Worm (Caenorhabditis elegans) whole organism, L4/young adult: Measurements from ENCODE around the gene acl-1.
A peak's percentile ranks its signal among the peaks of the same experiment; 100 is the strongest.

ENCODE experiments used
- W03F9.2 ChIP-seq: fragments of 150-350 bp; optimal IDR thresholded peaks from 2 replicates; lab custom pipeline; 2014; ENCODE audit warnings: missing biosample characterization, missing genetic modification characterization
- dao-5 ChIP-seq: sonication (generic microtip); optimal IDR thresholded peaks from 2 replicates; lab custom pipeline; 2016; ENCODE audit warnings: missing genotype, missing genetic modification characterization, moderate library complexity, missing compliant biosample characterization
- him-1 ChIP-seq: sonication (generic microtip); optimal IDR thresholded peaks from 2 replicates; lab custom pipeline; 2016; ENCODE audit warnings: missing genotype, missing genetic modification reagents, missing genetic modification characterization, missing compliant biosample characterization

Gene acl-1

DNA sequence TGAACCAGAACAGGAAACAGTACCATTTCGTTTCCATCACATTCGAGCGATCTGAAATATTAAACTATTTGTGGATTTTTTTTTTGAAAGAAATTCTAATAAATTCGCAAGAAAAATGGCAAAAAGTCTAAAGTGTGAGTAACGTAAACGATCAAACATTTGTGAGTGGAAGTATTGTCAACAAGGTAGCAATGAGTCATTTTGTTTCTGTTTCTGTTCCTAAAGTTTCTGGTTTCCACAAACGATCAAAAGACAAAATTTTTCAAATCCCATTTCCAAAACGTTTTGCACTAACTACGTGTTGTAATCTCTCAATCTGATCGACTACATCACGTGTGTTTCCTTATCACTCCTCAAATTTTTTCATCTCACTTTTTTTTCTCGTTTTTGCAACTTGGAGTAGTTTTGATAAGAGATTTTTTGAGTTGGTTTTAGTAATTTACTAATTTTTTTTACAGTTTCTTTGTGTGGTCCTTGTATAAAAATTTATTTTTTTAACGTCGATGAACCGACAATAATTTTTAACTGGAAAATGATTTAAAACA is 2.1 kb upstream of the acl-1 start, which contains the start of gene F59F4.3:
Gene F59F4.3 (minus strand): TSS at position 51 of the 545 bp plus-strand sequence.
- TF ChIP-seq W03F9.2 (tag; lab: Kevin White, UChicago) (no peak), him-1 (no peak), dao-5 (tag; lab: Kevin White, UChicago) (no peak)

DNA sequence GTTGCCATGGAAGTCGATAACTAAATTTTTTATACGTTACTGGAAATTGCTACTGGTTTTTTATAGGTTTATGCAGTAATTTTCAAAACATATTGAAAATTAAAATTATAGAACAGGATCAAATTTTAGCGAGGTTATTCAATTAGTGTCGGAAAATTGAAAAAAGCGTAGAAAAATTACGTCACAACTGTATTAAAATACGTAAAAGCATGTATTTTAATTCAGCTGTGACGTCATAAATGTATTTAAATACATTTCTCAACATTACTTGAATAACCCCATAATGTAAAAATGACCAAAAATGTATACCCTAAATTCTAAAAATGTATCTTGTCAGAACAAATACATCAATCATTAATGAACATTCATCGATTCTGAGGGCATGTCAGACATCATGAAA is 818 bp upstream of the acl-1 start:
- TF ChIP-seq dao-5 (tag; lab: Kevin White, UChicago) (no peak), him-1 (no peak), W03F9.2 (tag; lab: Kevin White, UChicago) (no peak)

DNA sequence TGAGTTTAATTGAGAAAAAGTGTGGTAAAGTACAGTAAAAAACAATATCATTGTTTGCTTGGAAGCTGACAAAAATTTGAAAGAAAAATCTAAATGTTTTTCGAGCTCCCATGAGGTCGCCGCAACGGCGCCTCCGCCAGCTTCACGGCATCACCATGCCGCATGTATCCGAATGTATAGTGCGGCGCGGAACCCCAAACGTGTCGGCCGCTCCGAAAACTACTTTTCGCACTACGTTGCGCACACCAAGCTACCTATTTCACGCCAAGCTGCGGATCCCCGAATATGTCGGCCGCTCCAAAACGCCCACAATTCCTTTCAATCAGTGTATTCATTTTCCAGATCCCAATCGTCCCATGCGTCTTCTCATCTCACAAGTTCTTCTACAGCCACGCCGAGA is 1.3 kb downstream of the acl-1 start:
- TF ChIP-seq W03F9.2 (tag; lab: Kevin White, UChicago), result no peak
- TF ChIP-seq dao-5 (tag; lab: Kevin White, UChicago), result no peak
- no peak for TF ChIP-seq him-1

DNA sequence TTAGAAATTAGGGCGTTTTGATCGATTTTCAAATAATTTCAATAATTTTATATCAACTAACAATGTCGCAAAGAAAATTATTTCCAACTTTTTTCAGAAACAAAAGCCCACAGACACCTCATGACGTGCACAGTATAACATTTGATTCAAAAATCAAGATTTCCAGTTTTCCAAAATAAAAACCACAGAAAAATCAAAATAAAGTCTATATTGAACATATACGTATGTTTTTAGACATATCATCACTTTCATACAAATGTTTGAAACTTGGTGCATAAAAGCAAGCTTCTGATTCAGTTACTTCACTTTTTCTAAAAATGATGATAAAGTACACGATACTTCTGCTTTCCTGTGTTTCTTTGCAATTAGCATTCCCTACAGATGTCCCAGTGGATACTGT is 7.2 kb downstream of the acl-1 start, which contains the start of gene F53H4.2:
Gene F53H4.2 (plus strand): TSS at position 301 of the 400 bp plus-strand sequence.
- no peak for TF ChIP-seq dao-5 (tag; lab: Kevin White, UChicago)

DNA sequence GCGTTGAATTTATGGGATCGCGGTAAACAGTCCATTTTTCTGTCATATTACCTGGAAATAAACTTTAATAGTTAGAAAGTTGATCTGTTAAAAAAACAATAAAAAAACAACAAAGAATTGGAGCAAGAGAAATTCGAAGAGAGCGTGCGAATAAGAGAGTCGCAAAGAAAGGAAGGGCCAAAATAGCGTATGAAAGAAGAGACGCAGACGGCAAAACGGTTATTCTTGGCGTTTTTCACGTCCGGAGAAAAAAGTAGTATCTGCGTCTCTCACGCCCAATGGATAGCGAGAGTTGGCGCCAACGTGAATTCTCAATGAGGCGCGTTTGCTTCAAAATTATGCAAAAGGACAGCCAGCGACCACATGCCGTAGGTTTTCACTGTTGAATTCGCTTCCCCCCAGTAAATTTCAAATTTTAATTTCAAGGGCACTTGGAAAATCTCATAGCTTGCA is 10.9 kb downstream of the acl-1 start, which contains the start of gene F53H4.6:
Gene F53H4.6 (minus strand): TSS at position 51 of the 453 bp plus-strand sequence.
- TF ChIP-seq him-1, result no peak
- no peak for TF ChIP-seq dao-5 (tag; lab: Kevin White, UChicago)
- TF ChIP-seq W03F9.2 (tag; lab: Kevin White, UChicago), result no peak

DNA sequence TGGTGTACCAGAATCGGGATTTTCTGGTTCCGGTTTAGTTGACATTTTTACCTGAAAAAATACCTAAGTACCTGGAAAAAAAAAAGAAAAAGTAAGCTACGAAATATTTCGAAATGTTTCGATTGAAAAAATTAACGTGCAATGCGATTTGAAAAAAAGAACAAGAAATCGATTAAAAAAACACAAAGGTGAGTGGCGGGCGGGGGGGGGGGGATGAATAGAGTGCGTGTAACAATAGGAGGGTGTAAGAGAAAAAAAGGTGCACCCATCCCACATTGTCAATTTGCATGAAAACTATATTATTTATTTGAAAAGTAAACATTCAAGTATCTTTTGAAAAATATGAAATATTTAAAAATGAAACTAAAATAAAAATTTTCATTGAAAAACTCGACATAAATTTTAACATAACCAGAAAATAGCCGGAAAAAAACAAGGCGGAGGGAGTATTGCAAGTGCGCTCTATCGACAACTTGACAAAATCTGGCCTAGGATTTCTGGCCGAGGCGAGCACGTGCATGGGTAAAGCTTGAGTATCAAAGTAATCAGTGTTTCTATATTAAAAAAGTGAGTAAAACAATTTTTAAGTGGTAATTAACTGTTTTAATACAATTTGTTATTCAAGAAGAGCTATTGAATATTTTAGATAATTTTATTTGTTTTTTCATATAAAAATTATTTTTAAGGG is 16.3 kb downstream of the acl-1 start, which contains the start of the genes csb-1 and F53H4.4:
Gene csb-1 (minus strand): TSS at position 51 of the 688 bp plus-strand sequence.
Gene F53H4.4 (plus strand): TSS at position 520 of the 688 bp plus-strand sequence.
- TF ChIP-seq W03F9.2 (tag; lab: Kevin White, UChicago) (peak; percentile 76), him-1 (no peak), dao-5 (tag; lab: Kevin White, UChicago) (no peak)

DNA sequence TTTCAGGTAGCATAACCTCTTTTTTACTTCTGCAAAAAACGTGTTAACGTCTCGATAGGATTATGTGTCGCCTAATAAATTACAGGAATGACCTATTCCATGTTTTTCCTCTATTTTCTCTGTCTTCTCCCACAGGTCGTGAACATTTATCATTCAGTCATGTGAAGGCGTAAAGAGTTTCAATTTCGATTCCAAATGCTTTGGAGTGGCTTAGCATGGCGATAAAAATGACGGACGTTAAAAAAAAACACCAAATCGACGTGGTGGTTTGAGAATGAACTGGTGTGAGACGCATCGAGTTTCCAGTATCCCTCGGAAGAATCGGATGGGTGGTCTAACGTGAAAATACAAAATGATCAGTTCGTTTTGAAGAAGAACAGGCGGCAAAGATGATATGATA is 19.9 kb downstream of the acl-1 start:
- TF ChIP-seq W03F9.2 (tag; lab: Kevin White, UChicago) (no peak), dao-5 (tag; lab: Kevin White, UChicago) (no peak), him-1 (no peak)

DNA sequence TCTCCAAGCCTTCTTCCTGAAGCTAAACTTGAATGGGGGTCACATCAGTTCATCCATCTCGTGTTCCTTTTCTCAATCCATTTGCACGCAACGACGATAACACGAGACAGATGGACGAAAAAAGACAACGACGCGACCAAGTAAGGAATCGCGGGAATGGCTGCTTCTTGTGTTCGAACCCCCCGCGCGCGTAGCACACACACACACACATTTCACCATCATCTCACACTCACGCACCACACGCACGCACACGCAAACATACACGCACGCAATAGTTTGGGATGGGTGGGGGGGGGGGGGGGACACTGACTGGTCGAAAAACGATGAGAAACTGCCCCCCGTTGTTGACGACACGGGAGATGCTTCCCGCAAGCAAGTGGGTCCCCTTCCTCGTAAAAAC is 27.3 kb downstream of the acl-1 start:
- TF ChIP-seq him-1 (no peak), W03F9.2 (tag; lab: Kevin White, UChicago) (no peak), dao-5 (tag; lab: Kevin White, UChicago) (no peak)

DNA sequence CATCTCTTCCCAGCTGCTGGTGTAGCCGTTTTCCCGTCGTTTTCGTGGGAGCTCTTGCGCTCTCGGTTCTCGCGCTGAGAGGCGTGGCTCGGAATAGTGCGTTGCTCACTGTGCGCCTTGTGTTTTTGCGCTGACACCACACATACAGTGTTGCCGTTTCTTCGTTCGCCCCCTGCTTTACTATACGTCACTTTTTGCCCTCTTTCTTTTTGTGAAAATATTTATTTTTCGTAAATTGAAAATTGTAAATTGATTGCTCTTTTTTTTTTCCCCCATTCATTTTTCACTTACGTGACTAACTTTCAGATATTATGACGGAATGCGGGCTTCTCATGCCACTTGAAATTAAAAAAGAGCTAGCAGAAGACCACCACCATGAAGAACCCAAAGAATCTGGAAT is 29.1 kb downstream of the acl-1 start, which contains the start of gene gmeb-2:
Gene gmeb-2 (plus strand): TSS at position 301 of the 400 bp plus-strand sequence.
- TF ChIP-seq him-1, result no peak
- no peak for TF ChIP-seq W03F9.2 (tag; lab: Kevin White, UChicago)
- TF ChIP-seq dao-5 (tag; lab: Kevin White, UChicago), result no peak

DNA sequence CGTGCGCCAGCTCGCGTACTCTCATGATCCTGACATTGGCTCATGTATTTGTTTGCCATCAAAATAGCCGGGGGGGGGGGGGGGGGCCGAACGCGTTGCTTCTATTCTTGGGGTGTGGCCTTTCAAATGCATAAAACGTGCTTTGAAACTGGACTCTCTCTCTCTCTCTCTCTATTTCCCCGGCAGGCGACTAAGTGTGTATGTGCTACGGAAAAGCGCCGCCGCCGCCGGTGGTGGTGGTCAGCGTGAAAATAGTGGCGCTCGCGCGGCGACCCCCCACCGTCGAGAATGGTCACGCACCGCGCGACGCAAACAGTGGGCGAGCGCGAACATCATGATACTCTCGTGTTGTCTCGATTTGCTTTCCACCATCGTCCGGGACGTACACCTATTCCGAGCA is 31.3 kb downstream of the acl-1 start:
- no peak for TF ChIP-seq him-1
- TF ChIP-seq dao-5 (tag; lab: Kevin White, UChicago), result no peak
- no peak for TF ChIP-seq W03F9.2 (tag; lab: Kevin White, UChicago)

DNA sequence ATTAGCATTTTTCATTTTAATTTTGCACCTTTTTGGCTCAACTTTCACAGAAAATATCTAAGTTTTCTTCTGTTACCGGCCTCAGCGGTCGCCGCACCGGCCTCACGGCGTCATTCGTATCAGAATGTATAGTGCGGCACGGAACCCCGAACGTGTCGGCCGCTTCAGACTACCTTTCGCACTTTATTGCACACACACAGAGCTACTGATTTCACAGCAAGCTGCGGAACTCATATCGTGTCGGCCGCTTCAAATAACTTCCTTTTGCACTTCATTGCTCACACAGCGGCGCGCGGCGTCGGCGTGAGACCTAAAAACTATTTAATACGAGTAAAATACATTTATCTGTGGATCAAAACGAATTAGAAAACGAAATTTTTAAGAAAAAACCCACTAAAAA is 34.8 kb downstream of the acl-1 start:
- TF ChIP-seq dao-5 (tag; lab: Kevin White, UChicago) (no peak), him-1 (no peak)

DNA sequence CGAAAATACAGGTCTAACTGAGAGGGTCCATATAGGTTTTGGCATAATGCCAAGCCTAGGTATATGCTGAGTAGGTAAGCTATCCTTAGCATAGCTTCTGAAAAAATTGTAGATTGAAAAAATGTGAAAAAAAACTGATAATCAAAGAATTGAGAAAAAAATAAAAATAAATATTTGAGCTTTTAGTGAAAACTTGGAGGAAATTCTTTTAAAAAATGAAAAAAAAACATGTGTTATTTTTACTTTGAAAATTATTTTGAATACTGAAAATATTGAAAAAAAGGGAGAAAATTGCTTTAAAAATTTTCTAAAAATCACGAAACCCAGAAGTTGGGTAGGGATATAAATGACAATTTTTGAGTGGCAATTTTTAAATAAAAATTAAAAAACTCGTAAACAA is 37.8 kb downstream of the acl-1 start, which contains the start of gene F53H4.3:
Gene F53H4.3 (minus strand): TSS at position 101 of the 400 bp plus-strand sequence.
- TF ChIP-seq him-1 (no peak), W03F9.2 (tag; lab: Kevin White, UChicago) (no peak)

DNA sequence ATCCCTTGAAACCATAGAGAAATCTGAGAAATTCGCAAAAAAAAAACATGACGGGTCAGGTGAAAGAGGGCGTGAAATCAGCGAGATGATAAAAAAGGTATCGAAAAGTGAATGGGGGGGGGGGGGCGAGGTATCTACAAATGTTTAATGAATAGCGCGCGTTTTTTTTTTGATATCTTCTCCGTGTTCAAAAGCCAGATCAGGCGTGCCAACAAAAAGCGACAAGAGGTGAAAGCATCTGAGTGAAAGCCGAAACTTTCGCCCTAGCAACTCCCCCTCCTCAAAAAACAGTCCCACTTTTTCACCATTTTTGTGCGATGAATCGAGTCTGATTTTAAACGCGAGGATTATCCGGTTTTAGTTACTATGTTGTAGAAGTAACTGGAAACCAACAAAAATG is 38.3 kb downstream of the acl-1 start:
- TF ChIP-seq dao-5 (tag; lab: Kevin White, UChicago) (no peak), him-1 (no peak), W03F9.2 (tag; lab: Kevin White, UChicago) (no peak)

DNA sequence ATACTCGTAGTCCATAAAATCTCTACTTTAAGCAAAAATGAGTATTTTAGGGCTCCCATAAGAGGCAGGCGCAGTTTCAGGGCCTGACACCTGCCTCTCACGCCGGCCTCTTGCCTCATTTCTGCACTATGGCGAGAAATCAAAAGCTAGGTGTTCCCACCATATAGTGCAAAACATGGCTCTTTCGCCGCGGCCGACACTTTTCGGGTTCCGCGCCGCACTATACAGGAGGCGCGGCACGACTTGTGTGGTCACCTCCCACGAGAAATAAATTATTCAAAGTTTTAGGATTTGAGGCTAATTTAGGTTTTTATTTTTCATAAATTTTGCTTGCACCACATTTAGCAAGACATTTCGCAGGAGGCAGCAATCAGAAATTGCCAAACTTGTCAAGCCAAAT is 42.8 kb downstream of the acl-1 start:
- no peak for TF ChIP-seq dao-5 (tag; lab: Kevin White, UChicago)
- TF ChIP-seq him-1, result no peak
- no peak for TF ChIP-seq W03F9.2 (tag; lab: Kevin White, UChicago)
